Fruit fly (Drosophila melanogaster) whole organism, embryonic: ENCODE data around the gene lectin-28C.

Experiments used
- Bdp1 ChIP-seq: fragments of 200-800 bp; sonication (Bioruptor generic); optimal IDR thresholded peaks from 3 replicates; lab custom pipeline; 2016; ENCODE audit warnings: missing biosample characterization, missing genetic modification characterization
- C15 ChIP-seq: fragments of 200-800 bp; sonication (Bioruptor generic); IDR thresholded peaks from 3 replicates; pipeline ENCODE4 v1.3.6; 2022; ENCODE audit warnings: missing biosample characterization, missing genetic modification characterization
- CG11456 ChIP-seq: fragments of 200-800 bp; sonication (Bioruptor generic); IDR thresholded peaks from 3 replicates; pipeline ENCODE4 v1.3.6; 2022; ENCODE audit warnings: missing biosample characterization, missing genetic modification characterization
- CG11504 ChIP-seq: fragments of 200-800 bp; sonication (Bioruptor generic); optimal IDR thresholded peaks from 3 replicates; lab custom pipeline; 2019; ENCODE audit warnings: missing biosample characterization, mild to moderate bottlenecking, missing genetic modification characterization, moderate library complexity
- CG11695 ChIP-seq: fragments of 200-800 bp; sonication (Bioruptor generic); IDR thresholded peaks from 3 replicates; pipeline ENCODE4 v1.3.6; 2022; ENCODE audit warnings: missing biosample characterization, missing genetic modification characterization
- CG12155 ChIP-seq: fragments of 200-800 bp; sonication (Bioruptor generic); optimal IDR thresholded peaks from 3 replicates; lab custom pipeline; 2016; ENCODE audit warnings: missing biosample characterization, missing genetic modification characterization
- CG12391 ChIP-seq: fragments of 200-800 bp; sonication (Bioruptor generic); optimal IDR thresholded peaks from 3 replicates; lab custom pipeline; 2018; ENCODE audit warnings: missing biosample characterization, mild to moderate bottlenecking, missing genetic modification characterization, moderate library complexity
- CG14667 ChIP-seq: fragments of 200-800 bp; sonication (Bioruptor generic); IDR thresholded peaks from 2 replicates; pipeline ENCODE4 v1.3.6; 2022; ENCODE audit warnings: missing biosample characterization, missing genetic modification characterization
- CG15269 ChIP-seq: fragments of 200-800 bp; sonication (Bioruptor generic); optimal IDR thresholded peaks from 2 replicates; lab custom pipeline; 2018; ENCODE audit warnings: missing biosample characterization, mild to moderate bottlenecking, missing genetic modification characterization, moderate library complexity
- CG18476 ChIP-seq: fragments of 200-800 bp; sonication (Bioruptor generic); optimal IDR thresholded peaks from 2 replicates; lab custom pipeline; 2016; ENCODE audit warnings: missing biosample characterization, mild to moderate bottlenecking, missing genetic modification characterization
- CG18619 ChIP-seq: fragments of 200-800 bp; sonication (Bioruptor generic); optimal IDR thresholded peaks from 3 replicates; lab custom pipeline; 2017; ENCODE audit warnings: missing biosample characterization, mild to moderate bottlenecking, missing genetic modification characterization
- CG2678 ChIP-seq: fragments of 200-800 bp; sonication (Bioruptor generic); optimal IDR thresholded peaks from 3 replicates; lab custom pipeline; 2019; ENCODE audit warnings: missing biosample characterization, mild to moderate bottlenecking, missing genetic modification characterization, moderate library complexity
- CG31441 ChIP-seq: fragments of 200-800 bp; sonication (Bioruptor generic); IDR thresholded peaks from 2 replicates; pipeline ENCODE4 v1.3.6; 2022; ENCODE audit warnings: missing biosample characterization, missing genetic modification characterization
- CG32772 ChIP-seq: fragments of 200-800 bp; sonication (Bioruptor generic); IDR thresholded peaks from 2 replicates; pipeline ENCODE4 v1.3.6; 2022; ENCODE audit warnings: missing biosample characterization, missing genetic modification characterization
- CG3995 ChIP-seq: fragments of 200-800 bp; sonication (Bioruptor generic); optimal IDR thresholded peaks from 3 replicates; lab custom pipeline; 2016; ENCODE audit warnings: missing biosample characterization, missing genetic modification characterization
- CG5180 ChIP-seq: fragments of 200-800 bp; sonication (Bioruptor generic); optimal IDR thresholded peaks from 3 replicates; lab custom pipeline; 2017; ENCODE audit warnings: missing biosample characterization, missing genetic modification characterization, mild to moderate bottlenecking, moderate library complexity, missing genetic modification reagents
- CG7745 ChIP-seq: fragments of 200-800 bp; sonication (Bioruptor generic); optimal IDR thresholded peaks from 2 replicates; lab custom pipeline; 2018; ENCODE audit warnings: missing biosample characterization, mild to moderate bottlenecking, missing genetic modification characterization, moderate library complexity
- CG8290 ChIP-seq, 3 experiments: fragments of 200-800 bp; sonication (Bioruptor generic); optimal IDR thresholded peaks; 2 replicates each; lab custom pipeline; 2016 to 2019; ENCODE audit warnings: missing biosample characterization in 3 of 3, missing genetic modification characterization in 3 of 3, mild to moderate bottlenecking in 2 of 3, moderate library complexity in 1 of 3
- CHES-1-like ChIP-seq: fragments of 200-800 bp; sonication (Bioruptor generic); optimal IDR thresholded peaks from 2 replicates; lab custom pipeline; 2016; ENCODE audit warnings: missing biosample characterization, missing genetic modification characterization
- CoRest ChIP-seq: fragments of 200-800 bp; sonication (Bioruptor generic); optimal IDR thresholded peaks from 3 replicates; lab custom pipeline; 2018; ENCODE audit warnings: missing biosample characterization, mild to moderate bottlenecking, missing genetic modification characterization, moderate library complexity
- Dbx ChIP-seq: fragments of 200-800 bp; sonication (Bioruptor generic); IDR thresholded peaks from 3 replicates; pipeline ENCODE4 v1.3.6; 2022; ENCODE audit warnings: missing biosample characterization, missing genetic modification characterization
- Ets65A ChIP-seq: fragments of 200-800 bp; sonication (Bioruptor generic); peaks from one replicate; lab custom pipeline; 2016; ENCODE audit warnings: missing biosample characterization, missing genetic modification characterization
- Gsc ChIP-seq: fragments of 200-800 bp; sonication (Bioruptor generic); IDR thresholded peaks from 2 replicates; pipeline ENCODE4 v1.3.6; 2022; ENCODE audit warnings: missing biosample characterization, missing genetic modification characterization
- H2.0 ChIP-seq: fragments of 200-800 bp; sonication (Bioruptor generic); IDR thresholded peaks from 2 replicates; pipeline ENCODE4 v1.3.6; 2022; ENCODE audit warnings: missing biosample characterization, missing genetic modification characterization
- Hr51 ChIP-seq, 2 experiments: fragments of 200-800 bp; sonication (Bioruptor generic); optimal IDR thresholded peaks; 2 replicates in 1 of 2; 3 replicates in 1 of 2; lab custom pipeline; 2016 to 2018; ENCODE audit warnings: missing biosample characterization in 2 of 2, missing genetic modification characterization in 2 of 2, mild to moderate bottlenecking in 1 of 2, moderate library complexity in 1 of 2
- Hsf ChIP-seq: fragments of 200-800 bp; sonication (Bioruptor generic); optimal IDR thresholded peaks from 3 replicates; lab custom pipeline; 2016; ENCODE audit warnings: missing biosample characterization, missing genetic modification characterization
- Jarid2 ChIP-seq: fragments of 200-800 bp; sonication (Bioruptor generic); optimal IDR thresholded peaks from 3 replicates; lab custom pipeline; 2017; ENCODE audit warnings: mild to moderate bottlenecking, missing biosample characterization, missing genetic modification reagents, missing genetic modification characterization
- Mrtf ChIP-seq: fragments of 200-800 bp; sonication (Bioruptor generic); IDR thresholded peaks from 3 replicates; pipeline ENCODE4 v1.3.6; 2022; ENCODE audit warnings: missing biosample characterization, missing genetic modification characterization
- Neu2 ChIP-seq: fragments of 200-800 bp; sonication (Bioruptor generic); optimal IDR thresholded peaks from 3 replicates; lab custom pipeline; 2016; ENCODE audit warnings: missing biosample characterization, missing genetic modification characterization, borderline replicate concordance
- Optix ChIP-seq: fragments of 200-800 bp; sonication (Bioruptor generic); IDR thresholded peaks from 3 replicates; pipeline ENCODE4 v1.3.6; 2022; ENCODE audit warnings: missing biosample characterization, missing genetic modification characterization
- PHDP ChIP-seq: fragments of 200-800 bp; sonication (Bioruptor generic); optimal IDR thresholded peaks from 3 replicates; lab custom pipeline; 2018; ENCODE audit warnings: missing biosample characterization, mild to moderate bottlenecking, missing genetic modification characterization, moderate library complexity
- Poxn ChIP-seq: fragments of 200-800 bp; sonication (Bioruptor generic); IDR thresholded peaks from 2 replicates; pipeline ENCODE4 v1.3.6; 2022; ENCODE audit warnings: missing biosample characterization, missing genetic modification characterization
- Ravus ChIP-seq: fragments of 200-800 bp; sonication (Bioruptor generic); IDR thresholded peaks from 2 replicates; pipeline ENCODE4 v1.3.6; 2022; ENCODE audit warnings: missing biosample characterization, missing genetic modification characterization
- Sox100B ChIP-seq: fragments of 200-800 bp; sonication (Bioruptor generic); optimal IDR thresholded peaks from 3 replicates; lab custom pipeline; 2018; ENCODE audit warnings: missing biosample characterization, mild to moderate bottlenecking, missing genetic modification characterization
- caup ChIP-seq: fragments of 200-800 bp; sonication (Bioruptor generic); optimal IDR thresholded peaks from 3 replicates; lab custom pipeline; 2017; ENCODE audit warnings: missing biosample characterization, mild to moderate bottlenecking, missing genetic modification characterization, moderate library complexity; ENCODE audit not compliant: severe bottlenecking
- cg ChIP-seq: fragments of 200-800 bp; sonication (Bioruptor generic); optimal IDR thresholded peaks from 3 replicates; lab custom pipeline; 2019; ENCODE audit warnings: missing biosample characterization, mild to moderate bottlenecking, missing genetic modification characterization, moderate library complexity
- croc ChIP-seq: fragments of 200-800 bp; sonication (Bioruptor generic); conservative IDR thresholded peaks from 3 replicates; pipeline ENCODE4 v1.3.6; 2022; ENCODE audit warnings: missing biosample characterization, missing genetic modification characterization
- dmrt99B ChIP-seq: fragments of 200-800 bp; sonication (Bioruptor generic); optimal IDR thresholded peaks from 2 replicates; lab custom pipeline; 2018; ENCODE audit warnings: missing biosample characterization, mild to moderate bottlenecking, missing genetic modification characterization, moderate library complexity
- gem ChIP-seq: fragments of 200-800 bp; sonication (Bioruptor generic); optimal IDR thresholded peaks from 2 replicates; lab custom pipeline; 2019; ENCODE audit warnings: missing biosample characterization, mild to moderate bottlenecking, missing genetic modification characterization, moderate library complexity
- gsb-n ChIP-seq: fragments of 200-800 bp; sonication (Bioruptor generic); optimal IDR thresholded peaks from 3 replicates; lab custom pipeline; 2018; ENCODE audit warnings: missing biosample characterization, mild to moderate bottlenecking, missing genetic modification characterization
- hkb ChIP-seq, 2 experiments: fragments of 200-800 bp in 1 of 2; fragments of >200 bp in 1 of 2; sonication (Bioruptor generic) in 1 of 2; IDR thresholded peaks in 1 of 2; optimal IDR thresholded peaks in 1 of 2; 2 replicates each; pipeline versions ENCODE4 v1.3.6 to Lab custom; 2017 to 2022; ENCODE audit warnings: missing biosample characterization in 1 of 2, missing genetic modification characterization in 1 of 2
- insv ChIP-seq, 2 experiments: fragments of 200-800 bp; sonication (Bioruptor generic); optimal IDR thresholded peaks; 3 replicates each; lab custom pipeline; 2016 to 2018; ENCODE audit warnings: missing biosample characterization in 2 of 2, missing genetic modification characterization in 2 of 2
- kah ChIP-seq: fragments of 200-800 bp; sonication (Bioruptor generic); optimal IDR thresholded peaks from 2 replicates; lab custom pipeline; 2018; ENCODE audit warnings: missing biosample characterization, mild to moderate bottlenecking, missing genetic modification characterization
- klu ChIP-seq: fragments of 200-800 bp; sonication (Bioruptor generic); IDR thresholded peaks from 2 replicates; pipeline ENCODE4 v1.3.6; 2022; ENCODE audit warnings: missing biosample characterization, missing genetic modification characterization
- maf-S ChIP-seq: fragments of 200-800 bp; sonication (Bioruptor generic); optimal IDR thresholded peaks from 2 replicates; lab custom pipeline; 2016; ENCODE audit warnings: missing biosample characterization, missing genetic modification characterization
- otp ChIP-seq: fragments of 200-800 bp; sonication (Bioruptor generic); IDR thresholded peaks from 3 replicates; pipeline ENCODE4, ENCODE4 v1.3.6; 2022; ENCODE audit warnings: missing biosample characterization, missing genetic modification characterization
- tll ChIP-seq, 2 experiments: fragments of 200-800 bp in 1 of 2; fragments of >200 bp in 1 of 2; sonication (Bioruptor generic) in 1 of 2; optimal IDR thresholded peaks; 2 replicates each; lab custom pipeline; 2017 to 2019; ENCODE audit warnings: missing biosample characterization in 2 of 2, missing genetic modification characterization in 2 of 2, mild to moderate bottlenecking in 1 of 2, moderate library complexity in 1 of 2
- tup ChIP-seq: fragments of 200-800 bp; sonication (Bioruptor generic); optimal IDR thresholded peaks from 2 replicates; lab custom pipeline; 2016; ENCODE audit warnings: missing biosample characterization, mild to moderate bottlenecking, missing genetic modification characterization, moderate library complexity
- zen ChIP-seq: fragments of 200-800 bp; sonication (Bioruptor generic); optimal IDR thresholded peaks from 3 replicates; lab custom pipeline; 2018; ENCODE audit warnings: missing biosample characterization, mild to moderate bottlenecking, missing genetic modification characterization, moderate library complexity

Gene lectin-28C

dm6 chr2L:7849472-7849871 is 7.4 kb upstream of the lectin-28C start (continued):
- TF ChIP-seq Sox100B (peak; percentile 0), caup (GFP tag; lab: Kevin White, UChicago) (peak; percentile 2), Hsf (GFP tag; lab: Kevin White, UChicago) (no peak), kah (no peak), Ravus (no peak), hkb (optimal IDR thresholded peaks at IDR 0.05; lab: Kevin White, UChicago) (no peak), hkb (GFP tag; IDR thresholded peaks at IDR 0.05; lab: Robert Waterston, UW) (peak; percentile 39; the same call in 1 of the 2 replicates), klu (GFP tag; lab: Robert Waterston, UW) (0 out of 2 replicates have a peak, but pooled peaks have one; percentile 10), CG8290 (GFP tag; optimal IDR thresholded peaks at IDR 0.05; lab: Kevin White, UChicago) (no peak), CG8290 (tag; optimal IDR thresholded peaks at IDR 0.05; lab: Kevin White, UChicago) (no peak), Ets65A (GFP tag; lab: Kevin White, UChicago) (no peak), gem (tag; lab: Kevin White, UChicago) (peak; percentile 52), Gsc (GFP tag; lab: Robert Waterston, UW) (no peak), PHDP (peak; percentile 39), CG11504 (peak; percentile 57), CG31441 (peak; percentile 27; the same call in 1 of the 2 replicates), insv (GFP tag; optimal IDR thresholded peaks at IDR 0.05; lab: Kevin White, UChicago) (no peak), Neu2 (GFP tag; lab: Kevin White, UChicago) (no peak), Jarid2 (no peak), CG11695 (GFP tag; lab: Robert Waterston, UW) (no peak), Bdp1 (GFP tag; lab: Kevin White, UChicago) (no peak), Mrtf (no peak), CG12391 (tag; lab: Kevin White, UChicago) (peak; percentile 35), CHES-1-like (GFP tag; lab: Kevin White, UChicago) (no peak), CG18476 (no peak), Dbx (GFP tag; lab: Robert Waterston, UW) (peak; percentile 64; the same call in 2 of the 3 replicates), CG11456 (GFP tag; lab: Robert Waterston, UW) (no peak), maf-S (no peak), croc (GFP tag; lab: Robert Waterston, UW) (no peak), tll (GFP tag; optimal IDR thresholded peaks at IDR 0.05; lab: Kevin White, UChicago) (no peak), cg (GFP tag; lab: Kevin White, UChicago) (no peak), CG18619 (GFP tag; lab: Kevin White, UChicago) (no peak), CG12155 (GFP tag; lab: Kevin White, UChicago) (no peak), tup (no peak), CG2678 (tag; lab: Kevin White, UChicago) (peak; percentile 58), CG3995 (GFP tag; lab: Kevin White, UChicago) (no peak), CG15269 (tag; lab: Kevin White, UChicago) (peak; percentile 23), dmrt99B (peak; percentile 60), H2.0 (no peak), CG5180 (GFP tag; lab: Kevin White, UChicago) (no peak), zen (tag; lab: Kevin White, UChicago) (no peak), gsb-n (no peak), otp (GFP tag; lab: Robert Waterston, UW) (0 out of 3 replicates have a peak, but pooled peaks have one; percentile 11), Optix (no peak), CG14667 (GFP tag; lab: Robert Waterston, UW) (no peak), Hr51 (GFP tag; optimal IDR thresholded peaks at IDR 0.05; lab: Kevin White, UChicago) (peak in 1 of 2 experiments; percentile 45), CoRest (tag; lab: Kevin White, UChicago) (peak; percentile 29), Poxn (no peak), CG7745 (tag; lab: Kevin White, UChicago) (no peak), C15 (GFP tag; lab: Robert Waterston, UW) (no peak), CG32772 (GFP tag; lab: Robert Waterston, UW) (0 out of 2 replicates have a peak, but pooled peaks have one; percentile 19)
